Worm (Caenorhabditis elegans): ENCODE results near the gene sto-5.

- TF ChIP-seq ama-1 (optimal IDR thresholded peaks at IDR 0.05) = no peak
- no peak for TF ChIP-seq vab-15 (tag; optimal IDR thresholded peaks at IDR 0.05)
- no peak for TF ChIP-seq fos-1 (tag; optimal IDR thresholded peaks at IDR 0.05)
- no peak for TF ChIP-seq unc-98 (GFP tag; IDR thresholded peaks at IDR 0.05)
- no peak for TF ChIP-seq jun-1 (tag; optimal IDR thresholded peaks at IDR 0.05)
- TF ChIP-seq unc-86 (tag; optimal IDR thresholded peaks at IDR 0.05) = no peak
- no peak for TF ChIP-seq ztf-11 (tag; optimal IDR thresholded peaks at IDR 0.05)
- no peak for TF ChIP-seq fkh-10 (GFP tag; optimal IDR thresholded peaks at IDR 0.05)
- no peak for TF ChIP-seq egl-13 (tag; optimal IDR thresholded peaks at IDR 0.05)
- no peak for TF ChIP-seq ces-1 (GFP tag; optimal IDR thresholded peaks at IDR 0.05)
- TF ChIP-seq egl-27 (tag; optimal IDR thresholded peaks at IDR 0.05) = no peak
- TF ChIP-seq lin-13 (GFP tag; optimal IDR thresholded peaks at IDR 0.05) = no peak
These were observed 17.7 kb upstream of the sto-5 start for ce11 chrX:16842935-16843334.
